Fruit fly (Drosophila melanogaster) whole organism, embryonic: ENCODE results near the gene Sym.

ENCODE experiments used
- ATbp ChIP-seq: fragments of 200-800 bp; sonication (Bioruptor generic); optimal IDR thresholded peaks from 2 replicates; lab custom pipeline; 2017; ENCODE audit warnings: missing biosample characterization, mild to moderate bottlenecking, missing genetic modification characterization, missing genetic modification reagents
- Asciz ChIP-seq: fragments of 200-800 bp; sonication (Bioruptor generic); optimal IDR thresholded peaks from 2 replicates; lab custom pipeline; 2017; ENCODE audit warnings: missing biosample characterization, mild to moderate bottlenecking, missing genetic modification characterization, missing genetic modification reagents
- Bgb ChIP-seq: fragments of 200-800 bp; sonication (Bioruptor generic); IDR thresholded peaks from 2 replicates; pipeline ENCODE4 v1.3.6; 2022; ENCODE audit warnings: missing biosample characterization, missing genetic modification characterization; ENCODE audit not compliant: partially characterized antibody
- Blimp-1 ChIP-seq: fragments of 200-800 bp; sonication (Bioruptor generic); optimal IDR thresholded peaks from 3 replicates; lab custom pipeline; 2018; ENCODE audit warnings: missing biosample characterization, missing genetic modification characterization, mild to moderate bottlenecking, moderate library complexity, missing genetic modification reagents
- BtbVII ChIP-seq: fragments of 200-800 bp; sonication (Bioruptor generic); optimal IDR thresholded peaks from 3 replicates; lab custom pipeline; 2017; ENCODE audit warnings: missing biosample characterization, mild to moderate bottlenecking, missing genetic modification characterization
- CG10366 ChIP-seq: fragments of 200-800 bp; sonication (Bioruptor generic); IDR thresholded peaks from 2 replicates; pipeline ENCODE4 v1.3.6; 2022; ENCODE audit warnings: missing biosample characterization, missing genetic modification characterization
- CG11504 ChIP-seq: fragments of 200-800 bp; sonication (Bioruptor generic); optimal IDR thresholded peaks from 3 replicates; lab custom pipeline; 2019; ENCODE audit warnings: missing biosample characterization, mild to moderate bottlenecking, missing genetic modification characterization, moderate library complexity
- CG13296 ChIP-seq: fragments of 200-800 bp; sonication (Bioruptor generic); optimal IDR thresholded peaks from 3 replicates; lab custom pipeline; 2018; ENCODE audit warnings: missing biosample characterization, mild to moderate bottlenecking, missing genetic modification characterization
- CG15514 ChIP-seq: fragments of 200-800 bp; sonication (Bioruptor generic); optimal IDR thresholded peaks from 3 replicates; lab custom pipeline; 2017; ENCODE audit warnings: missing biosample characterization, missing genetic modification characterization, mild to moderate bottlenecking, moderate library complexity, missing genetic modification reagents
- CG16863 ChIP-seq: fragments of 200-800 bp; sonication (Bioruptor generic); optimal IDR thresholded peaks from 3 replicates; lab custom pipeline; 2016; ENCODE audit warnings: missing biosample characterization, missing genetic modification characterization
- CG1792 ChIP-seq: fragments of 200-800 bp; sonication (Bioruptor generic); optimal IDR thresholded peaks from 2 replicates; lab custom pipeline; 2016; ENCODE audit warnings: missing biosample characterization, missing genetic modification characterization
- CG18262 ChIP-seq: fragments of 200-800 bp; optimal IDR thresholded peaks from 3 replicates; lab custom pipeline; 2019; ENCODE audit warnings: missing biosample characterization, mild to moderate bottlenecking, missing genetic modification characterization, moderate library complexity
- CG18476 ChIP-seq: fragments of 200-800 bp; sonication (Bioruptor generic); optimal IDR thresholded peaks from 2 replicates; lab custom pipeline; 2016; ENCODE audit warnings: missing biosample characterization, mild to moderate bottlenecking, missing genetic modification characterization
- CG18599 ChIP-seq: fragments of 200-800 bp; sonication (Bioruptor generic); optimal IDR thresholded peaks from 3 replicates; lab custom pipeline; 2017; ENCODE audit warnings: missing biosample characterization, missing genetic modification characterization, mild to moderate bottlenecking, moderate library complexity, missing genetic modification reagents
- CG2712 ChIP-seq: fragments of 200-800 bp; optimal IDR thresholded peaks from 3 replicates; lab custom pipeline; 2019; ENCODE audit warnings: missing biosample characterization, mild to moderate bottlenecking, missing genetic modification characterization, moderate library complexity
- CG30020 ChIP-seq: fragments of 200-800 bp; optimal IDR thresholded peaks from 2 replicates; lab custom pipeline; 2019; ENCODE audit warnings: missing biosample characterization, mild to moderate bottlenecking, missing genetic modification characterization, moderate library complexity
- CG34376 ChIP-seq: fragments of 200-800 bp; sonication (Bioruptor generic); optimal IDR thresholded peaks from 2 replicates; lab custom pipeline; 2018; ENCODE audit warnings: missing biosample characterization, mild to moderate bottlenecking, missing genetic modification characterization
- CG42726 ChIP-seq: fragments of 200-800 bp; sonication (Bioruptor generic); IDR thresholded peaks from 2 replicates; pipeline ENCODE4 v1.3.6; 2022; ENCODE audit warnings: missing biosample characterization, missing genetic modification characterization; ENCODE audit not compliant: partially characterized antibody
- CG4360 ChIP-seq: fragments of 200-800 bp; sonication (Bioruptor generic); IDR thresholded peaks from 2 replicates; pipeline ENCODE4 v1.3.6; 2022; ENCODE audit warnings: missing biosample characterization, missing genetic modification characterization
- CG7987 ChIP-seq: fragments of 200-800 bp; sonication (Bioruptor generic); optimal IDR thresholded peaks from 2 replicates; lab custom pipeline; 2018; ENCODE audit warnings: missing biosample characterization, mild to moderate bottlenecking, missing genetic modification characterization, moderate library complexity
- CG8388 ChIP-seq: fragments of 200-800 bp; sonication (Bioruptor generic); optimal IDR thresholded peaks from 2 replicates; lab custom pipeline; 2019; ENCODE audit warnings: missing biosample characterization, mild to moderate bottlenecking, missing genetic modification characterization, moderate library complexity
- CG9817 ChIP-seq: fragments of 200-800 bp; sonication (Bioruptor generic); optimal IDR thresholded peaks from 2 replicates; lab custom pipeline; 2018; ENCODE audit warnings: missing biosample characterization, mild to moderate bottlenecking, missing genetic modification characterization, moderate library complexity
- Deaf1 ChIP-seq: fragments of 200-800 bp; optimal IDR thresholded peaks from 3 replicates; lab custom pipeline; 2019; ENCODE audit warnings: missing biosample characterization, mild to moderate bottlenecking, missing genetic modification characterization, moderate library complexity
- E2f2 ChIP-seq: fragments of 200-800 bp; sonication (Bioruptor generic); IDR thresholded peaks from 2 replicates; pipeline ENCODE4 v1.3.6; 2022; ENCODE audit warnings: missing biosample characterization, missing genetic modification characterization
- Ets65A ChIP-seq: fragments of 200-800 bp; sonication (Bioruptor generic); peaks from one replicate; lab custom pipeline; 2016; ENCODE audit warnings: missing biosample characterization, missing genetic modification characterization
- Ets97D ChIP-seq: fragments of 200-800 bp; sonication (Bioruptor generic); optimal IDR thresholded peaks from 3 replicates; lab custom pipeline; 2016; ENCODE audit warnings: missing biosample characterization, missing genetic modification characterization
- Fer1 ChIP-seq: fragments of 200-800 bp; sonication (Bioruptor generic); optimal IDR thresholded peaks from 2 replicates; lab custom pipeline; 2017; ENCODE audit warnings: missing biosample characterization, mild to moderate bottlenecking, missing genetic modification characterization
- HHEX ChIP-seq: fragments of 200-800 bp; sonication (Bioruptor generic); optimal IDR thresholded peaks from 3 replicates; lab custom pipeline; 2017; ENCODE audit warnings: missing biosample characterization, mild to moderate bottlenecking, missing genetic modification characterization, missing genetic modification reagents
- Hmr ChIP-seq: fragments of 200-800 bp; sonication (Bioruptor generic); optimal IDR thresholded peaks from 3 replicates; lab custom pipeline; 2017; ENCODE audit warnings: mild to moderate bottlenecking, missing biosample characterization, missing genetic modification reagents, missing genetic modification characterization
- Hmx ChIP-seq: fragments of 200-800 bp; sonication (Bioruptor generic); optimal IDR thresholded peaks from 2 replicates; lab custom pipeline; 2016; ENCODE audit warnings: missing biosample characterization, missing genetic modification characterization
- Lhr ChIP-seq: fragments of 200-800 bp; sonication (Bioruptor generic); optimal IDR thresholded peaks from 3 replicates; lab custom pipeline; 2017; ENCODE audit warnings: mild to moderate bottlenecking, missing biosample characterization, missing genetic modification reagents, missing genetic modification characterization
- Meics ChIP-seq: fragments of 200-800 bp; sonication (Bioruptor generic); optimal IDR thresholded peaks from 2 replicates; lab custom pipeline; 2017; ENCODE audit warnings: missing biosample characterization, mild to moderate bottlenecking, missing genetic modification characterization
- Mrtf ChIP-seq: fragments of 200-800 bp; sonication (Bioruptor generic); IDR thresholded peaks from 3 replicates; pipeline ENCODE4 v1.3.6; 2022; ENCODE audit warnings: missing biosample characterization, missing genetic modification characterization
- Oli ChIP-seq: fragments of 200-800 bp; sonication (Bioruptor generic); optimal IDR thresholded peaks from 2 replicates; lab custom pipeline; 2018; ENCODE audit warnings: missing biosample characterization, mild to moderate bottlenecking, missing genetic modification characterization, moderate library complexity
- PHDP ChIP-seq: fragments of 200-800 bp; sonication (Bioruptor generic); optimal IDR thresholded peaks from 3 replicates; lab custom pipeline; 2018; ENCODE audit warnings: missing biosample characterization, mild to moderate bottlenecking, missing genetic modification characterization, moderate library complexity
- Poxn ChIP-seq: fragments of 200-800 bp; sonication (Bioruptor generic); IDR thresholded peaks from 2 replicates; pipeline ENCODE4 v1.3.6; 2022; ENCODE audit warnings: missing biosample characterization, missing genetic modification characterization
- Rx ChIP-seq: fragments of 200-800 bp; sonication (Bioruptor generic); IDR thresholded peaks from 2 replicates; pipeline ENCODE4 v1.3.6; 2022; ENCODE audit warnings: missing biosample characterization, missing genetic modification characterization
- Six4 ChIP-seq: fragments of 200-800 bp; sonication (Bioruptor generic); optimal IDR thresholded peaks from 2 replicates; lab custom pipeline; 2016; ENCODE audit warnings: missing biosample characterization, missing genetic modification characterization
- Sox100B ChIP-seq: fragments of 200-800 bp; sonication (Bioruptor generic); optimal IDR thresholded peaks from 3 replicates; lab custom pipeline; 2018; ENCODE audit warnings: missing biosample characterization, mild to moderate bottlenecking, missing genetic modification characterization
- Sox102F ChIP-seq: fragments of 200-800 bp; sonication (Bioruptor generic); optimal IDR thresholded peaks from 2 replicates; lab custom pipeline; 2018; ENCODE audit warnings: missing biosample characterization, mild to moderate bottlenecking, missing genetic modification characterization, moderate library complexity
- Xrp1 ChIP-seq: fragments of 200-800 bp; sonication (Bioruptor generic); IDR thresholded peaks from 2 replicates; pipeline ENCODE4 v1.3.6; 2022; ENCODE audit warnings: missing biosample characterization, missing genetic modification characterization
- bigmax ChIP-seq: fragments of 200-800 bp; sonication (Bioruptor generic); optimal IDR thresholded peaks from 2 replicates; lab custom pipeline; 2018; ENCODE audit warnings: missing biosample characterization, mild to moderate bottlenecking, missing genetic modification characterization
- caup ChIP-seq: fragments of 200-800 bp; sonication (Bioruptor generic); optimal IDR thresholded peaks from 3 replicates; lab custom pipeline; 2017; ENCODE audit warnings: missing biosample characterization, mild to moderate bottlenecking, missing genetic modification characterization, moderate library complexity; ENCODE audit not compliant: severe bottlenecking
- chinmo ChIP-seq: fragments of 200-800 bp; sonication (Bioruptor generic); IDR thresholded peaks from 4 replicates; pipeline ENCODE4 v1.3.6; 2022; ENCODE audit warnings: missing biosample characterization, missing genetic modification characterization; ENCODE audit not compliant: partially characterized antibody
- ci ChIP-seq: fragments of 200-800 bp; sonication (Bioruptor generic); IDR thresholded peaks from 3 replicates; pipeline ENCODE4 v1.3.6; 2022; ENCODE audit warnings: missing biosample characterization, missing genetic modification characterization
- grn ChIP-seq: fragments of 200-800 bp; sonication (Bioruptor generic); optimal IDR thresholded peaks from 3 replicates; lab custom pipeline; 2017; ENCODE audit warnings: missing biosample characterization, missing genetic modification characterization
- onecut ChIP-seq: fragments of 200-800 bp; sonication (Bioruptor generic); IDR thresholded peaks from 2 replicates; pipeline ENCODE4 v1.3.6; 2022; ENCODE audit warnings: missing biosample characterization, missing genetic modification characterization
- phol ChIP-seq: fragments of 200-800 bp; sonication (Bioruptor generic); optimal IDR thresholded peaks from 3 replicates; lab custom pipeline; 2018; ENCODE audit warnings: missing biosample characterization, mild to moderate bottlenecking, missing genetic modification characterization, moderate library complexity
- ranshi ChIP-seq: fragments of 200-800 bp; sonication (Bioruptor generic); IDR thresholded peaks from 2 replicates; pipeline ENCODE4 v1.3.6; 2022; ENCODE audit warnings: missing biosample characterization, missing genetic modification characterization
- ro ChIP-seq: fragments of 200-800 bp; sonication (Bioruptor generic); IDR thresholded peaks from 2 replicates; pipeline ENCODE4 v1.3.6; 2022; ENCODE audit warnings: missing biosample characterization, missing genetic modification characterization
- run ChIP-seq: fragments of 200-800 bp; sonication (Bioruptor generic); optimal IDR thresholded peaks from 3 replicates; lab custom pipeline; 2018; ENCODE audit warnings: missing biosample characterization, mild to moderate bottlenecking, missing genetic modification characterization
- tgo ChIP-seq: fragments of 200-800 bp; sonication (Bioruptor generic); IDR thresholded peaks from 3 replicates; pipeline ENCODE4 v1.3.6; 2022; ENCODE audit warnings: missing biosample characterization, missing genetic modification characterization

Gene Sym

DNA sequence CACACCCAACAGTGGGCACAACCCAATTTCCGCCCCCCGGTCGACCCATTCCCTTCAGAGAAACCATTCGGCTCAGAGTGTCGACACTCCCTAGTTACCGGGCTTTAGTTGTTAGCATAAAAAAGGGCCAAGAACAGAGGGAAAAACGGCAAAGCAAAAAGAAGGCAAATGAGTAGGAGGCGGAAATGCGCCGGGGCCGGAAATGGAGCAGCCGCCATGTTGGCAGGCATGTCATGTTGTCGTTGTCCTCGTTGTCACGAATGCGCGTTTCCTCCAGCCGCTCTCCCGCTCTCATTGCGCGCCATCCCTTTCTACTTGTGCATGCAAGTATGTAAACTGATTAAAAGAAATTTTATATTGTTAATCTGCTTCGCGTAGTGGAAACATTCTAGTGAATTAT, 45.9 kb downstream of the Sym start (continued):
- TF ChIP-seq Ets97D (peak; percentile 65), CG10366 (GFP tag; lab: Robert Waterston, UW) (no peak), bigmax (GFP tag; lab: Kevin White, UChicago) (no peak), CG13296 (GFP tag; lab: Kevin White, UChicago) (peak; percentile 60), CG7987 (no peak), HHEX (peak; percentile 25), phol (tag; lab: Kevin White, UChicago) (peak; percentile 62), Sox100B (GFP tag; lab: Kevin White, UChicago) (peak; percentile 3), CG4360 (0 out of 2 replicates have a peak, but pooled peaks have one; percentile 20), Oli (no peak), Xrp1 (GFP tag; lab: Robert Waterston, UW) (no peak), tgo (no peak), Poxn (GFP tag; lab: Robert Waterston, UW) (no peak), CG34376 (GFP tag; lab: Kevin White, UChicago) (peak; percentile 57), CG1792 (GFP tag; lab: Kevin White, UChicago) (no peak), Hmr (GFP tag; lab: Kevin White, UChicago) (peak; percentile 35), CG15514 (GFP tag; lab: Kevin White, UChicago) (peak; percentile 24), Mrtf (no peak), chinmo (0 out of 4 replicates have a peak, but pooled peaks have one; percentile 19), Meics (peak; percentile 6), Hmx (GFP tag; lab: Kevin White, UChicago) (no peak), CG18476 (no peak), CG9817 (no peak), Lhr (GFP tag; lab: Kevin White, UChicago) (no peak), Ets65A (GFP tag; lab: Kevin White, UChicago) (no peak), Deaf1 (peak; percentile 25), caup (GFP tag; lab: Kevin White, UChicago) (peak; percentile 37), CG30020 (tag; lab: Kevin White, UChicago) (no peak), ro (GFP tag; lab: Robert Waterston, UW) (no peak), run (tag; lab: Kevin White, UChicago) (no peak), Fer1 (GFP tag; lab: Kevin White, UChicago) (peak; percentile 75), BtbVII (peak; percentile 1), Rx (GFP tag; lab: Robert Waterston, UW) (no peak), onecut (0 out of 2 replicates have a peak, but pooled peaks have one; percentile 12), Six4 (no peak), ci (peak; percentile 67)

DNA sequence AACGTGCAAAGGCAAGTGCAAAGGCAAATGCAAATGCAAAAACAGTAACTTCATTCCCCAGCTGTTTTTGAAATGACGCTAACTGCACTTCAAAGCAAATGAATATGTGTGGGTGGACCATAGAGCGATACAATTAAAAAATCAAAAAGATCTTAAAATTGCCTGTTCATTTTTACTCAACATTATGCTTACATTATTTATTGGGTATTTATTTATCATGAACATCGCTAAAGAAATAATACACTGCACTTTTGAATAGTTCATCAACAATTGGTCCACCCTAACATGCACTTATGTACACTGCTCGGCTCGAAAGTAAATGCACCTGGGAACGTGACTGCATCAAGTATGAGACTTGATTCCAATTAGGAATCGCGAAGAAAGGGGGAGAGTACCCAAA, 47.8 kb downstream of the Sym start:
- TF ChIP-seq Bgb (GFP tag; lab: Robert Waterston, UW), result no peak
- TF ChIP-seq Deaf1, result no peak
- TF ChIP-seq BtbVII, result no peak
- TF ChIP-seq CG11504 (tag; lab: Kevin White, UChicago), result peak; percentile 28
- TF ChIP-seq ranshi (GFP tag; lab: Robert Waterston, UW), result 0 out of 2 replicates have a peak, but pooled peaks have one; percentile 12
- TF ChIP-seq CG18262 (tag; lab: Kevin White, UChicago), result peak; percentile 29
- peak; percentile 43 for TF ChIP-seq Sox102F
- peak; percentile 49 for TF ChIP-seq Blimp-1 (GFP tag; lab: Kevin White, UChicago)
- TF ChIP-seq CG42726 (GFP tag; lab: Robert Waterston, UW), result no peak
- no peak for TF ChIP-seq PHDP
- TF ChIP-seq CG16863 (GFP tag; lab: Kevin White, UChicago), result no peak
- TF ChIP-seq grn (GFP tag; lab: Kevin White, UChicago), result no peak
- peak; percentile 12 for TF ChIP-seq CG8388 (GFP tag; lab: Kevin White, UChicago)
- peak; percentile 12 for TF ChIP-seq Asciz
- TF ChIP-seq E2f2 (GFP tag; lab: Robert Waterston, UW), result no peak
- TF ChIP-seq CG18599, result no peak
- peak; percentile 5 for TF ChIP-seq ATbp (GFP tag; lab: Kevin White, UChicago)
- peak; percentile 27 for TF ChIP-seq CG2712 (tag; lab: Kevin White, UChicago)
